Fruit fly (Drosophila melanogaster) whole organism, embryonic: Measurements from ENCODE around the gene CG5235.

Source experiments
- Abd-B ChIP-seq: fragments of 200-800 bp; sonication (Bioruptor generic); optimal IDR thresholded peaks from 2 replicates; lab custom pipeline; 2018; ENCODE audit warnings: missing biosample characterization, mild to moderate bottlenecking, missing genetic modification characterization, moderate library complexity
- CG10209 ChIP-seq: fragments of 200-800 bp; sonication (Bioruptor generic); optimal IDR thresholded peaks from 3 replicates; lab custom pipeline; 2017; ENCODE audit warnings: missing biosample characterization, mild to moderate bottlenecking, missing genetic modification characterization, missing genetic modification reagents
- CG11456 ChIP-seq: fragments of 200-800 bp; sonication (Bioruptor generic); IDR thresholded peaks from 3 replicates; pipeline ENCODE4 v1.3.6; 2022; ENCODE audit warnings: missing biosample characterization, missing genetic modification characterization
- CG12219 ChIP-seq: fragments of 200-800 bp; sonication (Bioruptor generic); optimal IDR thresholded peaks from 3 replicates; lab custom pipeline; 2018; ENCODE audit warnings: missing biosample characterization, mild to moderate bottlenecking, missing genetic modification characterization
- CG12659 ChIP-seq: fragments of 200-800 bp; sonication (Bioruptor generic); optimal IDR thresholded peaks from 3 replicates; lab custom pipeline; 2017; ENCODE audit warnings: mild to moderate bottlenecking, missing biosample characterization, missing genetic modification reagents, missing genetic modification characterization
- CG13894 ChIP-seq: fragments of 200-800 bp; sonication (Bioruptor generic); optimal IDR thresholded peaks from 3 replicates; lab custom pipeline; 2018; ENCODE audit warnings: missing biosample characterization, mild to moderate bottlenecking, missing genetic modification characterization, moderate library complexity
- CG1603 ChIP-seq: fragments of 200-800 bp; sonication (Bioruptor generic); optimal IDR thresholded peaks from 2 replicates; lab custom pipeline; 2019; ENCODE audit warnings: missing biosample characterization, mild to moderate bottlenecking, missing genetic modification characterization, moderate library complexity
- CG17186 ChIP-seq: fragments of 200-800 bp; sonication (Bioruptor generic); optimal IDR thresholded peaks from 3 replicates; lab custom pipeline; 2017; ENCODE audit warnings: missing biosample characterization, missing genetic modification reagents, missing genetic modification characterization
- CG17361 ChIP-seq: fragments of 200-800 bp; sonication (Bioruptor generic); IDR thresholded peaks from 3 replicates; pipeline ENCODE4 v1.3.6; 2022; ENCODE audit warnings: missing biosample characterization, missing genetic modification characterization
- CG2120 ChIP-seq: fragments of 200-800 bp; sonication (Bioruptor generic); optimal IDR thresholded peaks from 3 replicates; lab custom pipeline; 2016; ENCODE audit warnings: missing biosample characterization, missing genetic modification characterization
- CG2678 ChIP-seq: fragments of 200-800 bp; sonication (Bioruptor generic); optimal IDR thresholded peaks from 3 replicates; lab custom pipeline; 2019; ENCODE audit warnings: missing biosample characterization, mild to moderate bottlenecking, missing genetic modification characterization, moderate library complexity
- CG30431 ChIP-seq: fragments of 200-800 bp; sonication (Bioruptor generic); optimal IDR thresholded peaks from 2 replicates; lab custom pipeline; 2017; ENCODE audit warnings: missing biosample characterization, missing genetic modification characterization
- CG3163 ChIP-seq: fragments of 200-800 bp; sonication (Bioruptor generic); optimal IDR thresholded peaks from 3 replicates; lab custom pipeline; 2016; ENCODE audit warnings: missing biosample characterization, missing genetic modification characterization
- CG4707 ChIP-seq: fragments of 200-800 bp; sonication (Bioruptor generic); optimal IDR thresholded peaks from 2 replicates; lab custom pipeline; 2018; ENCODE audit warnings: missing biosample characterization, mild to moderate bottlenecking, missing genetic modification characterization, moderate library complexity
- CG7745 ChIP-seq: fragments of 200-800 bp; sonication (Bioruptor generic); optimal IDR thresholded peaks from 2 replicates; lab custom pipeline; 2018; ENCODE audit warnings: missing biosample characterization, mild to moderate bottlenecking, missing genetic modification characterization, moderate library complexity
- CG8281 ChIP-seq: fragments of 200-800 bp; sonication (Bioruptor generic); optimal IDR thresholded peaks from 2 replicates; lab custom pipeline; 2018; ENCODE audit warnings: missing biosample characterization, mild to moderate bottlenecking, missing genetic modification characterization, moderate library complexity
- CG8388 ChIP-seq: fragments of 200-800 bp; sonication (Bioruptor generic); optimal IDR thresholded peaks from 2 replicates; lab custom pipeline; 2019; ENCODE audit warnings: missing biosample characterization, mild to moderate bottlenecking, missing genetic modification characterization, moderate library complexity
- CG8944 ChIP-seq: fragments of 200-800 bp; sonication (Bioruptor generic); optimal IDR thresholded peaks from 3 replicates; lab custom pipeline; 2016; ENCODE audit warnings: missing biosample characterization, missing genetic modification characterization
- CTCF ChIP-seq: fragments of 200-800 bp; sonication (Bioruptor generic); optimal IDR thresholded peaks from 2 replicates; lab custom pipeline; 2017; ENCODE audit warnings: missing biosample characterization, mild to moderate bottlenecking, missing genetic modification characterization, moderate library complexity
- D19A ChIP-seq: fragments of 200-800 bp; optimal IDR thresholded peaks from 3 replicates; lab custom pipeline; 2019; ENCODE audit warnings: missing biosample characterization, mild to moderate bottlenecking, missing genetic modification characterization, moderate library complexity
- Deaf1 ChIP-seq: fragments of 200-800 bp; optimal IDR thresholded peaks from 3 replicates; lab custom pipeline; 2019; ENCODE audit warnings: missing biosample characterization, mild to moderate bottlenecking, missing genetic modification characterization, moderate library complexity
- Fer2 ChIP-seq: fragments of 200-800 bp; sonication (Bioruptor generic); optimal IDR thresholded peaks from 2 replicates; lab custom pipeline; 2018; ENCODE audit warnings: missing biosample characterization, mild to moderate bottlenecking, missing genetic modification characterization, moderate library complexity
- HHEX ChIP-seq: fragments of 200-800 bp; sonication (Bioruptor generic); optimal IDR thresholded peaks from 3 replicates; lab custom pipeline; 2017; ENCODE audit warnings: missing biosample characterization, mild to moderate bottlenecking, missing genetic modification characterization, missing genetic modification reagents
- HLH54F ChIP-seq: fragments of 200-800 bp; sonication (Bioruptor generic); optimal IDR thresholded peaks from 3 replicates; lab custom pipeline; 2016; ENCODE audit warnings: missing biosample characterization, missing genetic modification characterization
- MTF-1 ChIP-seq: fragments of 200-800 bp; sonication (Bioruptor generic); optimal IDR thresholded peaks from 2 replicates; lab custom pipeline; 2018; ENCODE audit warnings: missing biosample characterization, mild to moderate bottlenecking, missing genetic modification characterization, borderline replicate concordance
- Meics ChIP-seq: fragments of 200-800 bp; sonication (Bioruptor generic); optimal IDR thresholded peaks from 2 replicates; lab custom pipeline; 2017; ENCODE audit warnings: missing biosample characterization, mild to moderate bottlenecking, missing genetic modification characterization
- Neu2 ChIP-seq: fragments of 200-800 bp; sonication (Bioruptor generic); optimal IDR thresholded peaks from 3 replicates; lab custom pipeline; 2016; ENCODE audit warnings: missing biosample characterization, missing genetic modification characterization, borderline replicate concordance
- Poxn ChIP-seq: fragments of 200-800 bp; sonication (Bioruptor generic); IDR thresholded peaks from 2 replicates; pipeline ENCODE4 v1.3.6; 2022; ENCODE audit warnings: missing biosample characterization, missing genetic modification characterization
- abd-A ChIP-seq: fragments of 200-800 bp; sonication (Bioruptor generic); optimal IDR thresholded peaks from 3 replicates; lab custom pipeline; 2019; ENCODE audit warnings: missing biosample characterization, mild to moderate bottlenecking, missing genetic modification characterization, moderate library complexity
- al ChIP-seq: fragments of 200-800 bp; sonication (Bioruptor generic); IDR thresholded peaks from 2 replicates; pipeline ENCODE4 v1.3.6; 2022; ENCODE audit warnings: missing biosample characterization, missing genetic modification characterization
- ara ChIP-seq: fragments of 200-800 bp; sonication (Bioruptor generic); IDR thresholded peaks from 2 replicates; pipeline ENCODE4 v1.3.6; 2022; ENCODE audit warnings: missing biosample characterization, missing genetic modification characterization
- ase ChIP-seq: fragments of 200-800 bp; sonication (Bioruptor generic); IDR thresholded peaks from 3 replicates; pipeline ENCODE4 v1.3.6; 2022; ENCODE audit warnings: missing biosample characterization, missing genetic modification characterization
- bbx ChIP-seq: fragments of 200-800 bp; sonication (Bioruptor generic); IDR thresholded peaks from 2 replicates; pipeline ENCODE4 v1.3.6; 2022; ENCODE audit warnings: missing biosample characterization, missing genetic modification characterization; ENCODE audit not compliant: partially characterized antibody
- dmrt99B ChIP-seq: fragments of 200-800 bp; sonication (Bioruptor generic); optimal IDR thresholded peaks from 2 replicates; lab custom pipeline; 2018; ENCODE audit warnings: missing biosample characterization, mild to moderate bottlenecking, missing genetic modification characterization, moderate library complexity
- dpn ChIP-seq, 2 experiments: fragments of 200-800 bp; sonication (Bioruptor generic); optimal IDR thresholded peaks; 3 replicates each; lab custom pipeline; 2016; ENCODE audit warnings: missing biosample characterization in 2 of 2, missing genetic modification characterization in 2 of 2
- gfzf ChIP-seq: fragments of 200-800 bp; sonication (Bioruptor generic); optimal IDR thresholded peaks from 2 replicates; lab custom pipeline; 2016; ENCODE audit warnings: missing biosample characterization, mild to moderate bottlenecking, missing genetic modification characterization, moderate library complexity
- gsb ChIP-seq: fragments of 200-800 bp; sonication (Bioruptor generic); IDR thresholded peaks from 2 replicates; pipeline ENCODE4 v1.3.6; 2022; ENCODE audit warnings: missing biosample characterization, missing genetic modification characterization
- gt ChIP-seq: fragments of 200-800 bp; sonication (Bioruptor generic); IDR thresholded peaks from 2 replicates; pipeline ENCODE4 v1.3.6; 2022; ENCODE audit warnings: missing biosample characterization, missing genetic modification characterization
- hbn ChIP-seq: fragments of 200-800 bp; sonication (Bioruptor generic); IDR thresholded peaks from 2 replicates; pipeline ENCODE4 v1.3.6; 2022; ENCODE audit warnings: missing biosample characterization, missing genetic modification characterization; ENCODE audit not compliant: partially characterized antibody
- knrl ChIP-seq: fragments of 200-800 bp; sonication (Bioruptor generic); IDR thresholded peaks from 3 replicates; pipeline ENCODE4 v1.3.6; 2022; ENCODE audit warnings: missing biosample characterization, missing genetic modification characterization; ENCODE audit not compliant: partially characterized antibody
- oc ChIP-seq: fragments of 200-800 bp; sonication (Bioruptor generic); optimal IDR thresholded peaks from 2 replicates; lab custom pipeline; 2018; ENCODE audit warnings: missing biosample characterization, mild to moderate bottlenecking, missing genetic modification characterization, moderate library complexity
- otp ChIP-seq: fragments of 200-800 bp; sonication (Bioruptor generic); IDR thresholded peaks from 3 replicates; pipeline ENCODE4, ENCODE4 v1.3.6; 2022; ENCODE audit warnings: missing biosample characterization, missing genetic modification characterization
- pho ChIP-seq: fragments of 200-800 bp; sonication (Bioruptor generic); optimal IDR thresholded peaks from 2 replicates; lab custom pipeline; 2016; ENCODE audit warnings: missing biosample characterization, missing genetic modification characterization
- prd ChIP-seq, 3 experiments: fragments of >200 bp in 2 of 3; fragments of 200-800 bp in 1 of 3; sonication (Bioruptor generic) in 1 of 3; optimal IDR thresholded peaks in 2 of 3; IDR thresholded peaks in 1 of 3; 2 replicates in 2 of 3; 3 replicates in 1 of 3; pipeline versions ENCODE4 v1.3.6 to Lab custom; 2017 to 2022; ENCODE audit warnings: missing biosample characterization in 1 of 3, missing genetic modification characterization in 1 of 3
- schlank ChIP-seq: fragments of 200-800 bp; sonication (Bioruptor generic); optimal IDR thresholded peaks from 2 replicates; lab custom pipeline; 2018; ENCODE audit warnings: missing biosample characterization, mild to moderate bottlenecking, missing genetic modification characterization
- slp2 ChIP-seq: fragments of 200-800 bp; sonication (Bioruptor generic); optimal IDR thresholded peaks from 2 replicates; lab custom pipeline; 2016; ENCODE audit warnings: missing biosample characterization, missing genetic modification characterization
- tap ChIP-seq: fragments of 200-800 bp; optimal IDR thresholded peaks from 3 replicates; lab custom pipeline; 2019; ENCODE audit warnings: missing biosample characterization, mild to moderate bottlenecking, missing genetic modification characterization, moderate library complexity
- zen ChIP-seq: fragments of 200-800 bp; sonication (Bioruptor generic); optimal IDR thresholded peaks from 3 replicates; lab custom pipeline; 2018; ENCODE audit warnings: missing biosample characterization, mild to moderate bottlenecking, missing genetic modification characterization, moderate library complexity
- zf30C ChIP-seq: fragments of 200-800 bp; sonication (Bioruptor generic); optimal IDR thresholded peaks from 3 replicates; lab custom pipeline; 2018; ENCODE audit warnings: missing biosample characterization, mild to moderate bottlenecking, missing genetic modification characterization

CG5235 gene

dm6 chr3L:16060806-16061600, 29.2 kb downstream of the CG5235 start (continued):
- TF ChIP-seq al (GFP tag; lab: Robert Waterston, UW) (no peak), dmrt99B (no peak), HLH54F (peak; percentile 24), Poxn (GFP tag; lab: Robert Waterston, UW) (no peak), slp2 (GFP tag; lab: Kevin White, UChicago) (no peak), CG2678 (tag; lab: Kevin White, UChicago) (no peak), dpn (GFP tag; optimal IDR thresholded peaks at IDR 0.05; lab: Kevin White, UChicago) (peak; percentile 22 to 33), Fer2 (no peak), zf30C (peak; percentile 38), gfzf (no peak), CG17361 (GFP tag; lab: Robert Waterston, UW) (peak; percentile 89; the same call in 2 of the 3 replicates), abd-A (tag; lab: Kevin White, UChicago) (no peak), CG1603 (no peak), CG8388 (GFP tag; lab: Kevin White, UChicago) (peak; percentile 50), Abd-B (GFP tag; lab: Kevin White, UChicago) (no peak), gt (GFP tag; lab: Robert Waterston, UW) (no peak), pho (GFP tag; lab: Kevin White, UChicago) (no peak), CG4707 (GFP tag; lab: Kevin White, UChicago) (no peak), CG2120 (GFP tag; lab: Kevin White, UChicago) (peak; percentile 47), zen (tag; lab: Kevin White, UChicago) (no peak), prd (optimal IDR thresholded peaks at IDR 0.05; lab: Kevin White, UChicago) (no peak), prd (GFP tag; IDR thresholded peaks at IDR 0.05; lab: Robert Waterston, UW) (no peak), Deaf1 (tag; lab: Kevin White, UChicago) (no peak), CG11456 (GFP tag; lab: Robert Waterston, UW) (no peak), bbx (GFP tag; lab: Robert Waterston, UW) (no peak), ara (GFP tag; lab: Robert Waterston, UW) (no peak), CG12219 (GFP tag; lab: Kevin White, UChicago) (no peak), CTCF (GFP tag; lab: Kevin White, UChicago) (no peak), CG8281 (no peak), D19A (tag; lab: Kevin White, UChicago) (no peak), HHEX (peak; percentile 27), MTF-1 (GFP tag; lab: Kevin White, UChicago) (no peak), ase (GFP tag; lab: Robert Waterston, UW) (no peak), CG12659 (GFP tag; lab: Kevin White, UChicago) (peak; percentile 70), knrl (GFP tag; lab: Robert Waterston, UW) (no peak), oc (tag; lab: Kevin White, UChicago) (no peak), CG17186 (GFP tag; lab: Kevin White, UChicago) (no peak), Neu2 (GFP tag; lab: Kevin White, UChicago) (no peak), CG13894 (tag; lab: Kevin White, UChicago) (no peak), hbn (GFP tag; lab: Robert Waterston, UW) (no peak), tap (no peak), schlank (tag; lab: Kevin White, UChicago) (no peak), otp (GFP tag; lab: Robert Waterston, UW) (no peak), CG10209 (GFP tag; lab: Kevin White, UChicago) (peak; percentile 53), CG7745 (tag; lab: Kevin White, UChicago) (no peak), gsb (GFP tag; lab: Robert Waterston, UW) (0 out of 2 replicates have a peak, but pooled peaks have one; percentile 24), CG8944 (GFP tag; lab: Kevin White, UChicago) (no peak), Meics (GFP tag; lab: Kevin White, UChicago) (peak; percentile 51), CG3163 (GFP tag; lab: Kevin White, UChicago) (no peak), CG30431 (peak; percentile 1)
